Fruit fly (Drosophila melanogaster): ENCODE measurements around the gene Prestin.

Gene Prestin

DNA sequence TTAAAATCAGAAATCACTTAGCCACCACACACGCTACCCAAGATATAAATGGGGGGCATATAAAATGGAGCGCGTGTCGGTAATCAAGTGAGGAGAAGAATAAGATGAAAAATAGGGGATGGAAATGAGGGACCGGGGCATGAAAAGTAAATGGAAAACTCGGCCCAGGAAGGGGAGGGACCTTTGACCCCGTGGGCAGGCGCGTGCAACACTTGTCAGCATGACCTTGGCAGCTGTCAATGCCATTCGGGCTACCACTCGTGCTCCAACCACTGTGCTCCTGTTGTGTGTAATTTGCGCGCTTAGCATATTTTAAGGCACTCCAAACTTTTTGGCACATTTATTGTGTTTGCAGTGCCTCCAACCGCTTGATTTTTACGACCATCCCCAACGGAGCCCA is 38.8 kb upstream of the Prestin start (continued):
- TF ChIP-seq Med (GFP tag) (peak; percentile 60), slbo (GFP tag; IDR thresholded peaks at IDR 0.05) (no peak), pzg (GFP tag; optimal IDR thresholded peaks at IDR 0.05) (no peak), CG13894 (tag; optimal IDR thresholded peaks at IDR 0.05) (peak; percentile 47), CG11456 (GFP tag; IDR thresholded peaks at IDR 0.05) (no peak), CG18599 (GFP tag; optimal IDR thresholded peaks at IDR 0.05) (peak; percentile 9), ftz-f1 (GFP tag; optimal IDR thresholded peaks at IDR 0.05) (peak; percentile 57), CG10462 (GFP tag; optimal IDR thresholded peaks at IDR 0.05) (no peak), Dek (tag; optimal IDR thresholded peaks at IDR 0.05) (no peak), abd-A (tag; optimal IDR thresholded peaks at IDR 0.05) (peak; percentile 75), CG10565 (GFP tag; optimal IDR thresholded peaks at IDR 0.05) (no peak), Hmr (GFP tag; optimal IDR thresholded peaks at IDR 0.05) (no peak), Elba2 (GFP tag; optimal IDR thresholded peaks at IDR 0.05) (no peak), tio (GFP tag; optimal IDR thresholded peaks at IDR 0.05) (no peak), CG3281 (GFP tag; optimal IDR thresholded peaks at IDR 0.05) (peak; percentile 12), br (optimal IDR thresholded peaks at IDR 0.05) (no peak), salm (tag; optimal IDR thresholded peaks at IDR 0.05) (no peak), sd (tag; optimal IDR thresholded peaks at IDR 0.05) (no peak), CG10959 (GFP tag; IDR thresholded peaks at IDR 0.05) (no peak), D19A (tag; optimal IDR thresholded peaks at IDR 0.05) (no peak), CG11723 (GFP tag; optimal IDR thresholded peaks at IDR 0.05) (no peak), CG11560 (tag; IDR thresholded peaks at IDR 0.05) (no peak), CG7372 (GFP tag; IDR thresholded peaks at IDR 0.05) (no peak), CG6765 (GFP tag; optimal IDR thresholded peaks at IDR 0.05) (no peak), Chrac-16 (GFP tag; optimal IDR thresholded peaks at IDR 0.05) (no peak), kah (GFP tag; optimal IDR thresholded peaks at IDR 0.05) (no peak), CG11093 (GFP tag; IDR thresholded peaks at IDR 0.05) (no peak), ERR (GFP tag; optimal IDR thresholded peaks at IDR 0.05) (peak; percentile 71), CG12391 (tag; optimal IDR thresholded peaks at IDR 0.05) (no peak)

DNA sequence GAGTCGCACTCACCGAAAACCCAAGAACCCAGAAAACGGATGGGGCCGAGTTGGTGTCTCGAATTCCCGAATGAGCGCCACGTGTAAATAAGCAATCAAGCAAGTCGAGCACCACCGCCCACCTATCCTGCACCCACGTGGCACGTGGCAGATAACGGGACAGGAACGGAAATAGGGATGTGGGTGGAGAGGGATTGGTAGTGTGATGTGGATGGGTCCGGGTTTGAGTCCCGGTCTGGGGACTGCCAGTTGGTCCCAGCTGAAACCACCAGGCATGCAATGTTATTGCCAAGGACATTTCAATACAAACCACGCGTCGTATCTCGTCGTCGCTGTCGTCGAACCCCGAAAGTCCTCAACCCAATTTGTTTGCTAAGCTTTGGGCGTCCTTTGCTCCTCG is 37.8 kb upstream of the Prestin start:
- TF ChIP-seq emc (GFP tag; optimal IDR thresholded peaks at IDR 0.05) (no peak), ERR (GFP tag; optimal IDR thresholded peaks at IDR 0.05) (peak; percentile 4), Atf-2 (GFP tag; optimal IDR thresholded peaks at IDR 0.05) (no peak), cwo (GFP tag; optimal IDR thresholded peaks at IDR 0.05) (peak; percentile 67), Doc3 (GFP tag; IDR thresholded peaks at IDR 0.05; ENCODE audit: partially characterized antibody) (no peak), CG8478 (optimal IDR thresholded peaks at IDR 0.05) (peak; percentile 60), bab2 (GFP tag; optimal IDR thresholded peaks at IDR 0.05) (no peak), Med (GFP tag) (peak; percentile 31), CG14667 (GFP tag; IDR thresholded peaks at IDR 0.05) (no peak), sqz (GFP tag; optimal IDR thresholded peaks at IDR 0.05) (no peak), Dbx (GFP tag; IDR thresholded peaks at IDR 0.05) (no peak), CG33213 (GFP tag; optimal IDR thresholded peaks at IDR 0.05) (no peak), chn (GFP tag; optimal IDR thresholded peaks at IDR 0.05) (no peak), CG31224 (GFP tag; IDR thresholded peaks at IDR 0.05) (peak; percentile 82; the same call in 1 of the 2 replicates), CG30403 (GFP tag; optimal IDR thresholded peaks at IDR 0.05) (no peak), CG7987 (GFP tag; optimal IDR thresholded peaks at IDR 0.05) (no peak), D (optimal IDR thresholded peaks at IDR 0.05) (no peak), D (GFP tag; optimal IDR thresholded peaks at IDR 0.05) (no peak), pita (GFP tag; optimal IDR thresholded peaks at IDR 0.05) (no peak), p53 (GFP tag; optimal IDR thresholded peaks at IDR 0.05) (no peak), her (GFP tag; optimal IDR thresholded peaks at IDR 0.05) (no peak), lab (GFP tag; optimal IDR thresholded peaks at IDR 0.05) (peak; percentile 4), abd-A (tag; optimal IDR thresholded peaks at IDR 0.05) (peak; percentile 81), CG3726 (GFP tag; IDR thresholded peaks at IDR 0.05) (no peak), CG16815 (GFP tag; optimal IDR thresholded peaks at IDR 0.05) (no peak), Deaf1 (tag; optimal IDR thresholded peaks at IDR 0.05) (peak; percentile 25), CG43689 (GFP tag; IDR thresholded peaks at IDR 0.05) (no peak), CG11456 (GFP tag; IDR thresholded peaks at IDR 0.05) (0 out of 3 replicates have a peak, but pooled peaks have one; percentile 11)
